Worm (Caenorhabditis elegans) whole organism, L2 larva: Measurements from ENCODE around the gene str-182.
A peak's percentile ranks its signal among the peaks of the same experiment; 100 is the strongest.

Source experiments
- C34F6.9 ChIP-seq: fragments of 150-350 bp; optimal IDR thresholded peaks from 2 replicates; lab custom pipeline; 2014; ENCODE audit warnings: missing biosample characterization, missing genetic modification characterization
- F13H6.1 ChIP-seq: sonication (generic microtip); optimal IDR thresholded peaks from 2 replicates; lab custom pipeline; 2016; ENCODE audit warnings: missing genetic modification characterization, missing compliant biosample characterization
- Y55F3AM.14 ChIP-seq: fragments of 200-800 bp; sonication (Bioruptor generic); optimal IDR thresholded peaks from 2 replicates; lab custom pipeline; 2018; ENCODE audit warnings: mild to moderate bottlenecking, missing genetic modification characterization, missing compliant biosample characterization
- ZK546.5 ChIP-seq: sonication (generic microtip); optimal IDR thresholded peaks from 2 replicates; lab custom pipeline; 2017; ENCODE audit warnings: missing biosample characterization, missing genetic modification characterization
- alr-1 ChIP-seq: fragments of 150-350 bp; optimal IDR thresholded peaks from 2 replicates; lab custom pipeline; 2014; ENCODE audit warnings: missing biosample characterization, missing genetic modification characterization
- aly-2 ChIP-seq: fragments of 150-350 bp; optimal IDR thresholded peaks from 2 replicates; lab custom pipeline; 2014; ENCODE audit warnings: missing biosample characterization, missing genetic modification characterization
- ama-1 ChIP-seq: fragments of 150-350 bp; optimal IDR thresholded peaks from 2 replicates; lab custom pipeline; 2018; ENCODE audit warnings: inconsistent platforms
- blmp-1 ChIP-seq: sonication (generic microtip); optimal IDR thresholded peaks from 2 replicates; lab custom pipeline; 2017; ENCODE audit warnings: missing genetic modification characterization, mild to moderate bottlenecking, missing compliant biosample characterization, antibody characterized with exemption, moderate library complexity; ENCODE audit not compliant: insufficient read depth
- ceh-16 ChIP-seq: fragments of 150-350 bp; optimal IDR thresholded peaks from 2 replicates; lab custom pipeline; 2014; ENCODE audit warnings: missing biosample characterization, missing genetic modification characterization
- ceh-82 ChIP-seq: fragments of 150-350 bp; optimal IDR thresholded peaks from 2 replicates; lab custom pipeline; 2014; ENCODE audit warnings: missing biosample characterization, missing genetic modification characterization
- crh-2 ChIP-seq: sonication (generic microtip); optimal IDR thresholded peaks from 2 replicates; lab custom pipeline; 2017; ENCODE audit warnings: missing biosample characterization, missing genetic modification characterization
- dmd-4 ChIP-seq: sonication (generic microtip); optimal IDR thresholded peaks from 2 replicates; lab custom pipeline; 2017; ENCODE audit warnings: missing biosample characterization, missing genetic modification characterization
- elt-1 ChIP-seq: fragments of 150-350 bp; optimal IDR thresholded peaks from 2 replicates; lab custom pipeline; 2014; ENCODE audit warnings: missing biosample characterization, missing genetic modification characterization
- fos-1 ChIP-seq: fragments of 150-350 bp; optimal IDR thresholded peaks from 2 replicates; lab custom pipeline; 2014; ENCODE audit warnings: missing biosample characterization, missing genetic modification characterization
- lin-11 ChIP-seq: fragments of 150-350 bp; sonication (generic microtip); optimal IDR thresholded peaks from 2 replicates; lab custom pipeline; 2014; ENCODE audit warnings: missing biosample characterization, missing genetic modification characterization, inconsistent platforms, mixed read lengths
- lin-13 ChIP-seq: fragments of 150-350 bp; optimal IDR thresholded peaks from 2 replicates; lab custom pipeline; 2014; ENCODE audit warnings: missing biosample characterization, missing genetic modification reagents, missing genetic modification characterization
- lsy-2 ChIP-seq, 2 experiments: fragments of 150-350 bp in 1 of 2; sonication (generic microtip) in 1 of 2; optimal IDR thresholded peaks; 2 replicates each; lab custom pipeline; 2014 to 2017; ENCODE audit warnings: missing biosample characterization in 2 of 2, missing genetic modification characterization in 2 of 2
- mdl-1 ChIP-seq, 2 experiments: fragments of 150-350 bp in 1 of 2; sonication (generic microtip) in 1 of 2; optimal IDR thresholded peaks; 2 replicates each; lab custom pipeline; 2017; ENCODE audit warnings: missing biosample characterization in 2 of 2, missing genetic modification characterization in 2 of 2
- nhr-11 ChIP-seq: fragments of 150-350 bp; optimal IDR thresholded peaks from 2 replicates; lab custom pipeline; 2014; ENCODE audit warnings: missing biosample characterization, missing genetic modification characterization
- nhr-12 ChIP-seq: fragments of 150-350 bp; optimal IDR thresholded peaks from 2 replicates; lab custom pipeline; 2014; ENCODE audit warnings: missing biosample characterization, missing genetic modification characterization
- nhr-129 ChIP-seq: fragments of 150-350 bp; optimal IDR thresholded peaks from 2 replicates; lab custom pipeline; 2014; ENCODE audit warnings: missing biosample characterization, missing genetic modification characterization
- nhr-23 ChIP-seq: fragments of 150-350 bp; optimal IDR thresholded peaks from 2 replicates; lab custom pipeline; 2014; ENCODE audit warnings: missing biosample characterization, missing genetic modification reagents, missing genetic modification characterization
- nhr-237 ChIP-seq: fragments of 150-350 bp; optimal IDR thresholded peaks from 2 replicates; lab custom pipeline; 2014; ENCODE audit warnings: missing biosample characterization, missing genetic modification characterization
- nhr-6 ChIP-seq: fragments of 150-350 bp; optimal IDR thresholded peaks from 2 replicates; lab custom pipeline; 2014; ENCODE audit warnings: missing biosample characterization, missing genetic modification characterization
- nhr-77 ChIP-seq: fragments of 150-350 bp; optimal IDR thresholded peaks from 2 replicates; lab custom pipeline; 2014; ENCODE audit warnings: missing biosample characterization, missing genetic modification characterization
- sem-4 ChIP-seq: fragments of 150-350 bp; optimal IDR thresholded peaks from 2 replicates; lab custom pipeline; 2014; ENCODE audit warnings: missing biosample characterization, missing genetic modification reagents, missing genetic modification characterization
- skn-1 ChIP-seq: sonication (generic microtip); optimal IDR thresholded peaks from 2 replicates; lab custom pipeline; 2017; ENCODE audit warnings: missing biosample characterization, missing genetic modification characterization
- sma-9 ChIP-seq, 2 experiments: fragments of 150-350 bp in 1 of 2; sonication (generic microtip) in 1 of 2; optimal IDR thresholded peaks; 2 replicates each; lab custom pipeline; 2014 to 2016; ENCODE audit warnings: missing genetic modification characterization in 2 of 2, mild to moderate bottlenecking in 1 of 2, missing biosample characterization in 1 of 2, missing compliant biosample characterization in 1 of 2, missing genetic modification reagents in 1 of 2, moderate library complexity in 1 of 2
- snpc-4 ChIP-seq: fragments of 150-350 bp; optimal IDR thresholded peaks from 2 replicates; lab custom pipeline; 2014; ENCODE audit warnings: missing biosample characterization, missing genetic modification characterization
- unc-39 ChIP-seq: fragments of 150-350 bp; optimal IDR thresholded peaks from 2 replicates; lab custom pipeline; 2014; ENCODE audit warnings: missing biosample characterization, missing genetic modification characterization
- unc-55 ChIP-seq: fragments of 150-350 bp; sonication (generic microtip); optimal IDR thresholded peaks from 3 replicates; lab custom pipeline; 2014; ENCODE audit warnings: missing biosample characterization, missing genetic modification reagents, missing genetic modification characterization
- unc-62 ChIP-seq: fragments of 150-350 bp; optimal IDR thresholded peaks from 2 replicates; lab custom pipeline; 2014; ENCODE audit warnings: missing biosample characterization, missing genetic modification reagents, missing genetic modification characterization
- zag-1 ChIP-seq: fragments of 150-350 bp; optimal IDR thresholded peaks from 2 replicates; lab custom pipeline; 2014; ENCODE audit warnings: missing biosample characterization, missing genetic modification characterization
- ztf-1 ChIP-seq: fragments of 200-800 bp; sonication (Bioruptor generic); conservative IDR thresholded peaks from 2 replicates; pipeline ENCODE4 v1.3.6; 2022; ENCODE audit warnings: missing genetic modification characterization, missing compliant biosample characterization
- ztf-4 ChIP-seq: fragments of 150-350 bp; optimal IDR thresholded peaks from 2 replicates; lab custom pipeline; 2014; ENCODE audit warnings: missing biosample characterization, missing genetic modification characterization

str-182 gene

DNA sequence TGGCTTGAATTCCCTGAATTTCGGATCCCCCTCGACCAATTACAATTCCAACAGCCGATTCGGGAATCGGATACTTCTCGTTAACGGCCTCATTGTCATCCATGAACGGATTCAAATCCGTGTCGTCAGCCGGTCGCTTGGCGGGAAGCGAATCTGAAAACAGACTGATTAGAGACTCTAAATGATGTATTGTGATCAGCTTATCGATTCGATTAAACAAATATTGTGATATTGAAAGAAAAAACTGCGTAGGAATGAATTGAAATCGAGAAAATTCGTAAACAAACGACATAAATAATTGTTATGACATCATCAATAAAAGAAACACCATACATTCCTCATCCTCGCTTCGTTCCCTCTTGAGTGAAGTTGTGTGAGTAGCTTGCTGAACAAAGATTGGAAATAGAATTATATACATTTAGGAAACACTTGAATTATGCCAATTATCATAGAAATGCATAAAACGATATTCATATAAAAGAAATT is 4.8 kb upstream of the str-182 start:
- TF ChIP-seq lsy-2 (tag; optimal IDR thresholded peaks at IDR 0.05; lab: Kevin White, UChicago) (no peak), mdl-1 (tag; optimal IDR thresholded peaks at IDR 0.05; lab: Kevin White, UChicago) (no peak), ceh-16 (no peak), nhr-11 (tag; lab: Kevin White, UChicago) (no peak), unc-55 (GFP tag; lab: Kevin White, UChicago) (no peak), ztf-4 (tag; lab: Kevin White, UChicago) (no peak), lin-11 (tag; lab: Kevin White, UChicago) (no peak), ceh-82 (tag; lab: Kevin White, UChicago) (no peak), skn-1 (no peak), fos-1 (tag; lab: Kevin White, UChicago) (no peak), unc-62 (GFP tag; lab: Kevin White, UChicago) (no peak), nhr-6 (no peak), nhr-12 (tag; lab: Kevin White, UChicago) (no peak), lin-13 (no peak), C34F6.9 (no peak), nhr-77 (no peak), blmp-1 (tag; lab: Kevin White, UChicago) (no peak), Y55F3AM.14 (GFP tag; lab: Kevin White, UChicago) (no peak), unc-39 (tag; lab: Kevin White, UChicago) (no peak)

DNA sequence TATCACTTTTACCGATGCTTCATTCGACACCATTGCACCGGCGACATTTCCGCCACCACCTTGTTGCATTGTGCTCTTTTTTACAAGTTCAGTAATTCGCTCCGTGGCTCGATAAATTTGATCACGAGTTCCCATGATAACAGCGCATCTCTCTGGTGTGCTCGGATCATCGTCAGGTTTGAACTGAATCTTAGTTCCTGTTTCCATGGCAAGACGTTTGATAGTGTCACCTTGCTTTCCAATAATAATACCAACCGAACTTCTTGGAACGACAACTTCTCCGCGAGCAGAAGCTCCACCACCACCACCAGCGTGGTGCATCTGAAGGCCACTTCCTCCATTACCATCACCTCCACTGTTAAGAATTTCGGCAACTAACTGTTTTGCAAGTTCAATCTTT is 3.9 kb upstream of the str-182 start:
- TF ChIP-seq nhr-23 (tag; lab: Kevin White, UChicago): no peak
- no peak for TF ChIP-seq F13H6.1 (tag; lab: Kevin White, UChicago)
- TF ChIP-seq ZK546.5 (tag; lab: Kevin White, UChicago): no peak
- no peak for TF ChIP-seq fos-1 (tag; lab: Kevin White, UChicago)
- TF ChIP-seq crh-2 (tag; lab: Kevin White, UChicago): no peak
- TF ChIP-seq sem-4 (tag; lab: Kevin White, UChicago): no peak
- no peak for TF ChIP-seq dmd-4
- no peak for TF ChIP-seq nhr-237 (tag; lab: Kevin White, UChicago)
- no peak for TF ChIP-seq nhr-12 (tag; lab: Kevin White, UChicago)
- TF ChIP-seq alr-1 (tag; lab: Kevin White, UChicago): no peak

DNA sequence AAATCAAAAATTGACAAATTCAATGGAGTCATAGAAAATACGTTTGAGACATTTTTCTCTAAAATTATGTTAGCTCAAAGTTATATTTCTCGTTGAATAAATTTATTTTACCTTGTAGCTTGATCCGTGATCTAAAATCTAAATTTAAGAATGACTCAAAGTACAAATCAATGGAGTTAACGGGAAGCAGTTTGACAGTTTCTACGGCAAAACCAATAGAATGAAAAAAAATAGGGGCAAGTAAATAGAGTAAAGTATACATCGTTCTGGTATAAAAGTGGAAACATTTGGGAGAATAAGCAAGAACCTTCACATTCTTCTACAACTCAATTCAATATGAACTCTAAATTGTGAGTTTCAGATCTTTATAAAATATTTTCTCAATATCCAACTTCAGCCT is 2.3 kb downstream of the str-182 start, which contains the start of gene fipr-6:
fipr-6 (plus strand) TSS at position 301 of the 400 bp plus-strand sequence.
- no peak for TF ChIP-seq nhr-129 (tag; lab: Kevin White, UChicago)
- no peak for TF ChIP-seq snpc-4 (tag; lab: Kevin White, UChicago)

DNA sequence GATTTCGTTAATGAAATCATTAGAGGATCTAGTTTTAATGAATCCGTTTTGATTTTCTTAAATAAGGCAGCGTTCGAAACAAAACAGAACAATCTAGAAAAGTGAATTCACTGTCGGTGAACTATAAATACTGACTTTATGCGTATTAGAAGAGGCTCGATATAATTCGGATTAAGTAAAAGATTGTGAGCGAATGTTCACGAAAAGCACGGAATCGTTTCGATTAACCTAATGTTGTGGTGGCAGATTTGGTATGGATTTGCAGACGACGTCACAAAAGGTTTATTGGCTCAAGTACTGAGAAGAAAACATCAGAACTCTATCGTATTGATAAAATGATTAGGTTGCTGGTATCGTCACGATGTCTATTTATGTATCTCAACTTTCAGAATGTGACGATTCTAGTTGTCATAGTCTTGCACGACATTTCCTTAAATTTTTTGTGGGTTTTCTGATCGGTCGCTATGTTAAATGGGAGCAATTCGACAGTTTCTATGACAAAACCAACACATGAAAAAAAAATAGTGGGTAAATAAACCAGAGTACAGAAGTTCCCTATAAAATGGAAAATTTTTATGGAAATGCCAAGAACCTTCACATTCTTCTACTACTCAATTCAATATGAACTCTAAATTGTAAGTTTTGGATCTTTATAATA is 3.9 kb downstream of the str-182 start, which contains the start of the genes pyt-1 and fipr-7:
pyt-1 (minus strand) TSS at position 101 of the 658 bp plus-strand sequence.
fipr-7 (plus strand) TSS at position 608 of the 658 bp plus-strand sequence.
- TF ChIP-seq zag-1: no peak
- no peak for TF ChIP-seq dmd-4
- no peak for TF ChIP-seq aly-2 (tag; lab: Kevin White, UChicago)
- no peak for TF ChIP-seq ama-1 (lab: Kevin White, UChicago)
- TF ChIP-seq lin-11 (tag; lab: Kevin White, UChicago): no peak
- no peak for TF ChIP-seq sma-9 (GFP tag; optimal IDR thresholded peaks at IDR 0.05; lab: Kevin White, UChicago)
- no peak for TF ChIP-seq sma-9 (tag; optimal IDR thresholded peaks at IDR 0.05; lab: Kevin White, UChicago)
- no peak for TF ChIP-seq unc-62 (GFP tag; lab: Kevin White, UChicago)
- no peak for TF ChIP-seq elt-1 (tag; lab: Kevin White, UChicago)
- TF ChIP-seq ztf-1: no peak
- no peak for TF ChIP-seq ZK546.5 (tag; lab: Kevin White, UChicago)

DNA sequence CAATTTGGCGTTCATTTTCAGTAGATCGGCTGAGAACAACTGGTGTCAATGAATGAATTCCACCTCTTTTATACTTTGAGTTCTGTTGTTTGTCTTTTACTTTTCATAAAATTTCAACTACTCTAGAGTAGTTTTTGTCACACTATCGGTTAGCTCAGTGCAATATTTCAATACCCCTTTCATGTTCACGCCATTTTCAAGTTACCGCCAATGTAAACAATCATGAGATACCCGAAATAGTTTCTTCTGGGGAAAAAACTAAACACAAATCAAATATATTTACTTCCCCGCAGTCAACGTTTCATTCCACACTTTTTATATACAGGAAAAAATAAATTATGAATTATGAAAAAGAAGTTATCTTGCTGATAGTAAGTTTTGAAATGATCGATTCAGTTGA is 4.9 kb downstream of the str-182 start, which contains the start of gene fipr-4:
fipr-4 (minus strand) TSS at position 101 of the 400 bp plus-strand sequence.
- peak; percentile 9 for TF ChIP-seq F13H6.1 (tag; lab: Kevin White, UChicago)
- no peak for TF ChIP-seq nhr-6
- TF ChIP-seq, all 48 proteins: peak for 1
